Fruit fly (Drosophila melanogaster): ENCODE measurements around the gene CG33689.

CG33689 gene

dm6 chr3L:16157251-16158190 is 42.5 kb upstream of the CG33689 start (continued):
- TF ChIP-seq ems (GFP tag; optimal IDR thresholded peaks at IDR 0.05) (peak; percentile 28), CG13296 (GFP tag; optimal IDR thresholded peaks at IDR 0.05) (peak; percentile 11), CG10366 (GFP tag; IDR thresholded peaks at IDR 0.05) (peak; percentile 24; the same call in 1 of the 2 replicates), cato (GFP tag; optimal IDR thresholded peaks at IDR 0.05; ENCODE audit: borderline replicate concordance) (peak; percentile 35), Ada2b (GFP tag; IDR thresholded peaks at IDR 0.05) (0 out of 2 replicates have a peak, but pooled peaks have one; percentile 15), sima (GFP tag; optimal IDR thresholded peaks at IDR 0.05) (no peak), pan (optimal IDR thresholded peaks at IDR 0.05) (no peak), pan (GFP tag; optimal IDR thresholded peaks at IDR 0.05 in 1 of 2, IDR thresholded peaks at IDR 0.05 in 1 of 2) (peak in 1 of 2 experiments; percentile 51), al (GFP tag; IDR thresholded peaks at IDR 0.05) (no peak), unc-4 (GFP tag; IDR thresholded peaks at IDR 0.05; ENCODE audit: partially characterized antibody) (no peak), CG9437 (GFP tag; optimal IDR thresholded peaks at IDR 0.05) (peak; percentile 45), CG17612 (GFP tag; IDR thresholded peaks at IDR 0.05) (no peak), CG30020 (tag; optimal IDR thresholded peaks at IDR 0.05) (no peak), phol (tag; optimal IDR thresholded peaks at IDR 0.05) (peak; percentile 74), Nf-YA (GFP tag; IDR thresholded peaks at IDR 0.05) (no peak), lmd (GFP tag; IDR thresholded peaks at IDR 0.05) (peak; percentile 50), ci (GFP tag; IDR thresholded peaks at IDR 0.05) (peak; percentile 32; the same call in 1 of the 3 replicates), cg (GFP tag; optimal IDR thresholded peaks at IDR 0.05) (peak; percentile 48), CG15479 (GFP tag; optimal IDR thresholded peaks at IDR 0.05) (no peak), az2 (GFP tag; optimal IDR thresholded peaks at IDR 0.05) (peak; percentile 62), CG6683 (GFP tag; optimal IDR thresholded peaks at IDR 0.05) (peak; percentile 10), CG9609 (GFP tag; optimal IDR thresholded peaks at IDR 0.05) (peak; percentile 39), pzg (GFP tag; optimal IDR thresholded peaks at IDR 0.05) (no peak), Awh (GFP tag; IDR thresholded peaks at IDR 0.05) (no peak; the same call in 1 of the 2 replicates), CG15514 (GFP tag; optimal IDR thresholded peaks at IDR 0.05) (peak; percentile 14), crc (GFP tag; optimal IDR thresholded peaks at IDR 0.05) (peak; percentile 2), pho (GFP tag; optimal IDR thresholded peaks at IDR 0.05) (peak; percentile 39), inv (GFP tag; IDR thresholded peaks at IDR 0.05; ENCODE audit: partially characterized antibody) (no peak), HLH54F (GFP tag; optimal IDR thresholded peaks at IDR 0.05) (peak; percentile 34), CG12769 (tag; optimal IDR thresholded peaks at IDR 0.05) (no peak), run (tag; optimal IDR thresholded peaks at IDR 0.05) (peak; percentile 53), CG10209 (GFP tag; optimal IDR thresholded peaks at IDR 0.05) (peak; percentile 50), ham (GFP tag; IDR thresholded peaks at IDR 0.05) (no peak), unpg (GFP tag; optimal IDR thresholded peaks at IDR 0.05) (peak; percentile 63), CG6791 (GFP tag; IDR thresholded peaks at IDR 0.05; ENCODE audit: partially characterized antibody) (no peak), Sin3A (optimal IDR thresholded peaks at IDR 0.05) (no peak), caup (GFP tag; optimal IDR thresholded peaks at IDR 0.05; ENCODE audit: severe bottlenecking) (no peak), dimm (GFP tag; IDR thresholded peaks at IDR 0.05) (no peak), CG16813 (GFP tag; IDR thresholded peaks at IDR 0.05; ENCODE audit: partially characterized antibody) (no peak), Camta (GFP tag; optimal IDR thresholded peaks at IDR 0.05) (peak; percentile 49), BtbVII (GFP tag; optimal IDR thresholded peaks at IDR 0.05) (peak; percentile 47), amos (GFP tag; IDR thresholded peaks at IDR 0.05; ENCODE audit: partially characterized antibody) (no peak), Doc2 (GFP tag; IDR thresholded peaks at IDR 0.05) (no peak), BEAF-32 (GFP tag; optimal IDR thresholded peaks at IDR 0.05) (no peak), slou (GFP tag; optimal IDR thresholded peaks at IDR 0.05) (no peak), CG18011 (GFP tag; optimal IDR thresholded peaks at IDR 0.05) (no peak), Dref (GFP tag; IDR thresholded peaks at IDR 0.05) (no peak), Myb (GFP tag; optimal IDR thresholded peaks at IDR 0.05) (no peak)
